Worm (Caenorhabditis elegans) whole organism, late embryonic: ENCODE results near the gene F59F5.7.

ENCODE experiments used
- C08G9.2 ChIP-seq: sonication (generic microtip); optimal IDR thresholded peaks from 2 replicates; lab custom pipeline; 2016; ENCODE audit warnings: mild to moderate bottlenecking, missing genetic modification characterization, moderate library complexity, missing compliant biosample characterization
- C38D4.7 ChIP-seq: fragments of 200-800 bp; sonication (Bioruptor generic); optimal IDR thresholded peaks from 2 replicates; lab custom pipeline; 2018; ENCODE audit warnings: mild to moderate bottlenecking, missing genetic modification characterization, moderate library complexity, missing compliant biosample characterization
- F13H6.1 ChIP-seq: sonication (generic microtip); optimal IDR thresholded peaks from 2 replicates; lab custom pipeline; 2016; ENCODE audit warnings: missing genetic modification characterization, missing compliant biosample characterization
- T23F11.4 ChIP-seq: fragments of 200-800 bp; sonication (Bioruptor generic); optimal IDR thresholded peaks from 2 replicates; lab custom pipeline; 2018; ENCODE audit warnings: mild to moderate bottlenecking, missing genetic modification characterization, missing compliant biosample characterization
- Y22D7AL.16 ChIP-seq: sonication (generic microtip); optimal IDR thresholded peaks from 2 replicates; lab custom pipeline; 2016; ENCODE audit warnings: missing genetic modification characterization, missing compliant biosample characterization
- ama-1 ChIP-seq: fragments of 150-350 bp; optimal IDR thresholded peaks from 2 replicates; lab custom pipeline; 2014
- ceh-2 ChIP-seq: sonication (generic microtip); optimal IDR thresholded peaks from 2 replicates; lab custom pipeline; 2016; ENCODE audit warnings: missing genotype, missing genetic modification characterization, missing compliant biosample characterization
- ceh-22 ChIP-seq: sonication (generic microtip); optimal IDR thresholded peaks from 2 replicates; lab custom pipeline; 2017; ENCODE audit warnings: missing biosample characterization, missing genetic modification characterization
- ceh-24 ChIP-seq: sonication (generic microtip); optimal IDR thresholded peaks from 2 replicates; lab custom pipeline; 2016; ENCODE audit warnings: mild to moderate bottlenecking, missing genetic modification characterization, missing compliant biosample characterization
- ceh-30 ChIP-seq: fragments of 150-350 bp; optimal IDR thresholded peaks from 2 replicates; lab custom pipeline; 2014; ENCODE audit warnings: missing biosample characterization, missing genetic modification characterization
- ceh-34 ChIP-seq: sonication (generic microtip); optimal IDR thresholded peaks from 2 replicates; lab custom pipeline; 2016; ENCODE audit warnings: mild to moderate bottlenecking, missing genetic modification characterization, missing compliant biosample characterization
- ceh-45 ChIP-seq: fragments of 200-800 bp; sonication (Bioruptor generic); IDR thresholded peaks from 2 replicates; pipeline ENCODE4 v1.3.6; 2022; ENCODE audit warnings: missing genetic modification reagents, missing genetic modification characterization, missing compliant biosample characterization
- ceh-48 ChIP-seq: sonication (generic microtip); optimal IDR thresholded peaks from 2 replicates; lab custom pipeline; 2016; ENCODE audit warnings: missing genetic modification characterization, inconsistent platforms, missing compliant biosample characterization
- che-1 ChIP-seq: sonication (generic microtip); optimal IDR thresholded peaks from 2 replicates; lab custom pipeline; 2016; ENCODE audit warnings: mild to moderate bottlenecking, missing genetic modification characterization, missing compliant biosample characterization
- dmd-4 ChIP-seq: sonication (generic microtip); optimal IDR thresholded peaks from 2 replicates; lab custom pipeline; 2016; ENCODE audit warnings: borderline replicate concordance, missing genetic modification characterization, missing compliant biosample characterization
- dve-1 ChIP-seq: sonication (generic microtip); optimal IDR thresholded peaks from 2 replicates; lab custom pipeline; 2017; ENCODE audit warnings: antibody characterized with exemption, mild to moderate bottlenecking, missing genetic modification characterization, missing compliant biosample characterization
- elt-4 ChIP-seq: sonication (generic microtip); optimal IDR thresholded peaks from 2 replicates; lab custom pipeline; 2016; ENCODE audit warnings: missing genetic modification characterization, missing compliant biosample characterization
- eyg-1 ChIP-seq: sonication (generic microtip); optimal IDR thresholded peaks from 2 replicates; lab custom pipeline; 2016; ENCODE audit warnings: missing genotype, missing genetic modification characterization, missing compliant biosample characterization
- fax-1 ChIP-seq: sonication (generic microtip); optimal IDR thresholded peaks from 2 replicates; lab custom pipeline; 2016; ENCODE audit warnings: missing genotype, missing genetic modification characterization, missing compliant biosample characterization
- fkh-10 ChIP-seq: fragments of 150-350 bp; optimal IDR thresholded peaks from 2 replicates; lab custom pipeline; 2014; ENCODE audit warnings: missing biosample characterization, missing genetic modification reagents, missing genetic modification characterization
- gmeb-2 ChIP-seq: sonication (generic microtip); optimal IDR thresholded peaks from 2 replicates; lab custom pipeline; 2016; ENCODE audit warnings: missing genetic modification characterization, inconsistent platforms, missing compliant biosample characterization
- hlh-13 ChIP-seq: fragments of 200-800 bp; sonication (Bioruptor generic); optimal IDR thresholded peaks from 2 replicates; lab custom pipeline; 2018; ENCODE audit warnings: mild to moderate bottlenecking, missing genetic modification characterization, missing compliant biosample characterization
- hlh-15 ChIP-seq: sonication (generic microtip); optimal IDR thresholded peaks from 2 replicates; lab custom pipeline; 2016; ENCODE audit warnings: missing genetic modification characterization, missing compliant biosample characterization
- hlh-6 ChIP-seq: sonication (generic microtip); optimal IDR thresholded peaks from 2 replicates; lab custom pipeline; 2016; ENCODE audit warnings: missing genotype, missing genetic modification characterization, missing compliant biosample characterization
- hlh-8 ChIP-seq: sonication (generic microtip); optimal IDR thresholded peaks from 2 replicates; lab custom pipeline; 2016; ENCODE audit warnings: missing genotype, missing genetic modification characterization, missing compliant biosample characterization
- lim-6 ChIP-seq: sonication (generic microtip); optimal IDR thresholded peaks from 2 replicates; lab custom pipeline; 2016; ENCODE audit warnings: missing genetic modification characterization, missing compliant biosample characterization
- lin-11 ChIP-seq: fragments of 200-800 bp; sonication (Bioruptor generic); optimal IDR thresholded peaks from 2 replicates; lab custom pipeline; 2018; ENCODE audit warnings: mild to moderate bottlenecking, missing genetic modification characterization, missing compliant biosample characterization
- madf-2 ChIP-seq: sonication (generic microtip); optimal IDR thresholded peaks from 2 replicates; lab custom pipeline; 2017; ENCODE audit warnings: missing genetic modification characterization, missing compliant biosample characterization
- nfya-1 ChIP-seq: sonication (generic microtip); optimal IDR thresholded peaks from 2 replicates; lab custom pipeline; 2017; ENCODE audit warnings: missing genetic modification characterization, mild to moderate bottlenecking, missing compliant biosample characterization, antibody characterized with exemption, moderate library complexity
- nhr-11 ChIP-seq: fragments of 150-350 bp; optimal IDR thresholded peaks from 2 replicates; lab custom pipeline; 2014; ENCODE audit warnings: missing biosample characterization, missing genetic modification characterization
- nhr-232 ChIP-seq: sonication (generic microtip); optimal IDR thresholded peaks from 2 replicates; lab custom pipeline; 2016; ENCODE audit warnings: missing genetic modification characterization, missing compliant biosample characterization
- npax-4 ChIP-seq: sonication (generic microtip); optimal IDR thresholded peaks from 2 replicates; lab custom pipeline; 2016; ENCODE audit warnings: missing genetic modification characterization, missing compliant biosample characterization
- pag-3 ChIP-seq: sonication (generic microtip); optimal IDR thresholded peaks from 2 replicates; lab custom pipeline; 2016; ENCODE audit warnings: missing compliant biosample characterization, missing genetic modification characterization, borderline replicate concordance
- pat-9 ChIP-seq: fragments of 200-800 bp; sonication (Bioruptor generic); optimal IDR thresholded peaks from 2 replicates; lab custom pipeline; 2018; ENCODE audit warnings: mild to moderate bottlenecking, missing genetic modification characterization, moderate library complexity, missing compliant biosample characterization
- pqm-1 ChIP-seq: sonication (generic microtip); optimal IDR thresholded peaks from 2 replicates; lab custom pipeline; 2016; ENCODE audit warnings: missing genetic modification characterization, missing compliant biosample characterization
- ref-2 ChIP-seq: sonication (generic microtip); optimal IDR thresholded peaks from 2 replicates; lab custom pipeline; 2016; ENCODE audit warnings: missing genetic modification characterization, missing compliant biosample characterization
- rnt-1 ChIP-seq: sonication (generic microtip); optimal IDR thresholded peaks from 2 replicates; lab custom pipeline; 2016; ENCODE audit warnings: missing genetic modification characterization, missing compliant biosample characterization
- sdc-2 ChIP-seq: sonication (generic microtip); optimal IDR thresholded peaks from 2 replicates; lab custom pipeline; 2016; ENCODE audit warnings: missing genotype, missing genetic modification characterization, missing compliant biosample characterization
- sox-2 ChIP-seq: fragments of 200-800 bp; sonication (Bioruptor generic); IDR thresholded peaks from 2 replicates; pipeline ENCODE4 v1.3.6; 2022; ENCODE audit warnings: missing genetic modification reagents, missing genetic modification characterization, missing compliant biosample characterization
- syd-9 ChIP-seq: sonication (generic microtip); optimal IDR thresholded peaks from 2 replicates; lab custom pipeline; 2016; ENCODE audit warnings: mild to moderate bottlenecking, missing genetic modification characterization, moderate library complexity, missing compliant biosample characterization
- ttx-3 ChIP-seq: sonication (generic microtip); optimal IDR thresholded peaks from 2 replicates; lab custom pipeline; 2016; ENCODE audit warnings: missing genetic modification reagents, missing genetic modification characterization, missing compliant biosample characterization
- unc-42 ChIP-seq: sonication (generic microtip); optimal IDR thresholded peaks from 2 replicates; lab custom pipeline; 2016; ENCODE audit warnings: missing genotype, missing genetic modification characterization, missing compliant biosample characterization
- unc-55 ChIP-seq: sonication (generic microtip); optimal IDR thresholded peaks from 2 replicates; lab custom pipeline; 2017; ENCODE audit warnings: missing biosample characterization, missing genetic modification reagents, missing genetic modification characterization
- unc-86 ChIP-seq: sonication (generic microtip); optimal IDR thresholded peaks from 2 replicates; lab custom pipeline; 2016; ENCODE audit warnings: missing genetic modification characterization, missing compliant biosample characterization
- zip-5 ChIP-seq: sonication (generic microtip); optimal IDR thresholded peaks from 2 replicates; lab custom pipeline; 2016; ENCODE audit warnings: missing genetic modification characterization, missing compliant biosample characterization
- ztf-16 ChIP-seq: sonication (generic microtip); optimal IDR thresholded peaks from 2 replicates; lab custom pipeline; 2017; ENCODE audit warnings: missing genetic modification characterization, missing compliant biosample characterization

F59F5.7 gene

ce11 chrX:10594701-10595421 lies 35.6 kb downstream of the F59F5.7 start:
- TF ChIP-seq lin-11 (tag; lab: Kevin White, UChicago) (no peak), unc-42 (tag; lab: Kevin White, UChicago) (peak; percentile 89), unc-55 (GFP tag; lab: Kevin White, UChicago) (peak; percentile 36)

- TF ChIP-seq ref-2 (tag; lab: Kevin White, UChicago), result peak; percentile 47
- TF ChIP-seq eyg-1 (tag; lab: Kevin White, UChicago), result no peak
- TF ChIP-seq unc-42 (tag; lab: Kevin White, UChicago), result no peak
- no peak for TF ChIP-seq elt-4 (tag; lab: Kevin White, UChicago)
- peak; percentile 7 for TF ChIP-seq nhr-232 (tag; lab: Kevin White, UChicago)
- peak; percentile 4 for TF ChIP-seq rnt-1 (tag; lab: Kevin White, UChicago)
- TF ChIP-seq ztf-16 (tag; lab: Kevin White, UChicago), result no peak
- TF ChIP-seq ceh-2 (tag; lab: Kevin White, UChicago), result peak; percentile 15
- TF ChIP-seq C08G9.2, result peak; percentile 8
These were observed 37.2 kb downstream of the F59F5.7 start for ce11 chrX:10596420-10596907.

- TF ChIP-seq nhr-232 (tag; lab: Kevin White, UChicago) (no peak), sdc-2 (tag; lab: Kevin White, UChicago) (peak; percentile 30), ceh-34 (tag; lab: Kevin White, UChicago) (peak; percentile 27), sox-2 (GFP tag; lab: Robert Waterston, UW) (no peak), hlh-8 (tag; lab: Kevin White, UChicago) (no peak), eyg-1 (tag; lab: Kevin White, UChicago) (no peak), T23F11.4 (GFP tag; lab: Kevin White, UChicago) (no peak), unc-42 (tag; lab: Kevin White, UChicago) (peak; percentile 30), che-1 (tag; lab: Kevin White, UChicago) (no peak), pag-3 (tag; lab: Kevin White, UChicago) (no peak), pqm-1 (no peak), Y22D7AL.16 (tag; lab: Kevin White, UChicago) (no peak), syd-9 (tag; lab: Kevin White, UChicago) (no peak), fkh-10 (GFP tag; lab: Kevin White, UChicago) (no peak), ttx-3 (tag; lab: Kevin White, UChicago) (no peak), hlh-6 (tag; lab: Kevin White, UChicago) (no peak), nhr-11 (tag; lab: Kevin White, UChicago) (no peak), nfya-1 (tag; lab: Kevin White, UChicago) (peak; percentile 95), fax-1 (no peak), ama-1 (lab: Kevin White, UChicago) (no peak), ceh-2 (tag; lab: Kevin White, UChicago) (peak; percentile 25), npax-4 (tag; lab: Kevin White, UChicago) (no peak), hlh-13 (GFP tag; lab: Kevin White, UChicago) (no peak), unc-86 (tag; lab: Kevin White, UChicago) (no peak), ceh-48 (peak; percentile 41), F13H6.1 (tag; lab: Kevin White, UChicago) (no peak), hlh-15 (tag; lab: Kevin White, UChicago) (no peak), ceh-45 (no peak), C38D4.7 (GFP tag; lab: Kevin White, UChicago) (no peak), unc-55 (GFP tag; lab: Kevin White, UChicago) (peak; percentile 73), C08G9.2 (peak; percentile 30), lim-6 (no peak), dve-1 (tag; lab: Kevin White, UChicago) (no peak), gmeb-2 (tag; lab: Kevin White, UChicago) (no peak), ceh-22 (tag; lab: Kevin White, UChicago) (no peak), pat-9 (tag; lab: Kevin White, UChicago) (no peak), zip-5 (no peak), dmd-4 (no peak), ceh-24 (tag; lab: Kevin White, UChicago) (no peak), madf-2 (tag; lab: Kevin White, UChicago) (no peak), ceh-30 (tag; lab: Kevin White, UChicago) (no peak)
These were observed 38.4 kb downstream of the F59F5.7 start for ce11 chrX:10597554-10598191.
